Worm (Caenorhabditis elegans): ENCODE measurements around the gene gasr-8.

Gene gasr-8

ce11 chrV:14645817-14646789 lies 42.8 kb upstream of the gasr-8 start, which contains the start of the genes rfc-1 and pmp-3 (continued):
- TF ChIP-seq fkh-4 (tag; optimal IDR thresholded peaks at IDR 0.05; ENCODE audit: borderline replicate concordance) (no peak), snu-23 (GFP tag; optimal IDR thresholded peaks at IDR 0.05) (peak; percentile 36), fkh-8 (tag; optimal IDR thresholded peaks at IDR 0.05) (peak; percentile 12), lin-39 (tag; optimal IDR thresholded peaks at IDR 0.05) (no peak), blmp-1 (tag; optimal IDR thresholded peaks at IDR 0.05) (peak; percentile 93), lin-14 (GFP tag; optimal IDR thresholded peaks at IDR 0.05) (peak; percentile 42), zag-1 (tag; optimal IDR thresholded peaks at IDR 0.05) (no peak), nhr-20 (tag; optimal IDR thresholded peaks at IDR 0.05) (peak; percentile 30), tbx-2 (tag; optimal IDR thresholded peaks at IDR 0.05) (peak; percentile 22), ceh-8 (GFP tag; optimal IDR thresholded peaks at IDR 0.05) (no peak), fkh-10 (GFP tag; optimal IDR thresholded peaks at IDR 0.05) (no peak), alr-1 (tag; optimal IDR thresholded peaks at IDR 0.05; ENCODE audit: borderline replicate concordance) (no peak), unc-130 (tag; optimal IDR thresholded peaks at IDR 0.05) (peak; percentile 5), nhr-85 (tag) (peak; percentile 20), rnt-1 (tag; optimal IDR thresholded peaks at IDR 0.05) (peak; percentile 20), nhr-11 (tag; optimal IDR thresholded peaks at IDR 0.05) (no peak), irx-1 (tag; optimal IDR thresholded peaks at IDR 0.05) (peak; percentile 5), efl-1 (optimal IDR thresholded peaks at IDR 0.05) (peak; percentile 87 to 93), efl-1 (GFP tag; optimal IDR thresholded peaks at IDR 0.05 in 1 of 2) (peak; percentile 88 to 99), C16A3.4 (tag; optimal IDR thresholded peaks at IDR 0.05) (no peak), jun-1 (tag; optimal IDR thresholded peaks at IDR 0.05) (no peak), sptf-1 (tag; optimal IDR thresholded peaks at IDR 0.05) (no peak), vab-15 (tag; optimal IDR thresholded peaks at IDR 0.05) (no peak), lsy-2 (tag; optimal IDR thresholded peaks at IDR 0.05) (peak; percentile 7 to 74), skn-1 (tag; optimal IDR thresholded peaks at IDR 0.05) (peak; percentile 22), unc-98 (GFP tag; IDR thresholded peaks at IDR 0.05) (no peak), dsc-1 (tag; optimal IDR thresholded peaks at IDR 0.05) (peak; percentile 2), dpl-1 (GFP tag; optimal IDR thresholded peaks at IDR 0.05) (peak; percentile 82 to 88 (median 86)), unc-86 (tag; optimal IDR thresholded peaks at IDR 0.05) (no peak), egl-13 (tag; optimal IDR thresholded peaks at IDR 0.05) (no peak), lin-35 (GFP tag; optimal IDR thresholded peaks at IDR 0.05) (peak; percentile 79 to 93)

- no peak for TF ChIP-seq hlh-17 (GFP tag; optimal IDR thresholded peaks at IDR 0.05; ENCODE audit: borderline replicate concordance)
- TF ChIP-seq elt-2 (tag; optimal IDR thresholded peaks at IDR 0.05): no peak
- no peak for TF ChIP-seq lin-39 (tag; optimal IDR thresholded peaks at IDR 0.05)
- no peak for TF ChIP-seq mef-2 (tag; optimal IDR thresholded peaks at IDR 0.05)
- TF ChIP-seq lin-14 (GFP tag; optimal IDR thresholded peaks at IDR 0.05): peak; percentile 45
- no peak for TF ChIP-seq C16A3.4 (tag; optimal IDR thresholded peaks at IDR 0.05)
- peak; percentile 86 for TF ChIP-seq fkh-10 (GFP tag; optimal IDR thresholded peaks at IDR 0.05)
- no peak for TF ChIP-seq efl-1 (optimal IDR thresholded peaks at IDR 0.05)
- TF ChIP-seq efl-1 (GFP tag; optimal IDR thresholded peaks at IDR 0.05 in 1 of 2): peak in 1 of 2 experiments; percentile 66
Observed at ce11 chrV:14648825-14649224, 40.1 kb upstream of the gasr-8 start.

- TF ChIP-seq isw-1 (GFP tag; IDR thresholded peaks at IDR 0.05) (no peak), nhr-237 (tag; optimal IDR thresholded peaks at IDR 0.05) (no peak), sptf-1 (tag; optimal IDR thresholded peaks at IDR 0.05) (no peak), fos-1 (tag; optimal IDR thresholded peaks at IDR 0.05) (no peak), zip-4 (GFP tag; optimal IDR thresholded peaks at IDR 0.05) (no peak), nhr-28 (tag; optimal IDR thresholded peaks at IDR 0.05) (no peak), skn-1 (tag; optimal IDR thresholded peaks at IDR 0.05) (peak; percentile 18), hlh-4 (tag; optimal IDR thresholded peaks at IDR 0.05) (no peak), tbx-2 (tag; optimal IDR thresholded peaks at IDR 0.05) (peak; percentile 26), ztf-4 (tag; optimal IDR thresholded peaks at IDR 0.05) (no peak), fkh-10 (GFP tag; optimal IDR thresholded peaks at IDR 0.05) (peak; percentile 36), ceh-88 (GFP tag; IDR thresholded peaks at IDR 0.05) (no peak), nhr-90 (tag; optimal IDR thresholded peaks at IDR 0.05; ENCODE audit: poor library complexity) (no peak), tlp-1 (tag; optimal IDR thresholded peaks at IDR 0.05) (no peak), pag-3 (tag; optimal IDR thresholded peaks at IDR 0.05; ENCODE audit: borderline replicate concordance, insufficient read depth) (no peak), hpl-2 (GFP tag; optimal IDR thresholded peaks at IDR 0.05) (no peak), unc-30 (tag; optimal IDR thresholded peaks at IDR 0.05) (no peak), ama-1 (optimal IDR thresholded peaks at IDR 0.05) (no peak), ceh-82 (tag; optimal IDR thresholded peaks at IDR 0.05) (no peak)
Observed at ce11 chrV:14649929-14650328, 39.0 kb upstream of the gasr-8 start.
